ENCODE assay signal across 4 worm cellular contexts in genomic region chrX:9113829-9114228, ce11.
TF ChIP-seq lines count a peak whose summit lies in the region.

Gene C25A11.2, plus strand, starts transcription at chrX:9114066.

TF ChIP-seq in whole organism, L2 larva, 48 proteins besides CTCF, POLR2A, EP300 and RAD21:
- TF ChIP-seq sma-3 (GFP tag; optimal IDR thresholded peaks at IDR 0.05; lab: Kevin White, UChicago) (peak; percentile 16), gmeb-1 (tag; optimal IDR thresholded peaks at IDR 0.05; lab: Kevin White, UChicago) (peak; percentile 27), zag-1 (tag; optimal IDR thresholded peaks at IDR 0.05; lab: Kevin White, UChicago) (no peak), nhr-12 (tag; optimal IDR thresholded peaks at IDR 0.05; lab: Kevin White, UChicago) (no peak), sma-9 (GFP tag; optimal IDR thresholded peaks at IDR 0.05; lab: Kevin White, UChicago) (peak; percentile 18), sma-9 (tag; optimal IDR thresholded peaks at IDR 0.05; lab: Kevin White, UChicago) (no peak), F13H6.1 (tag; optimal IDR thresholded peaks at IDR 0.05; lab: Kevin White, UChicago) (peak; percentile 64), crh-2 (tag; optimal IDR thresholded peaks at IDR 0.05; lab: Kevin White, UChicago) (peak; percentile 33), mbf-1 (tag; optimal IDR thresholded peaks at IDR 0.05; lab: Kevin White, UChicago) (no peak), lin-13 (GFP tag; optimal IDR thresholded peaks at IDR 0.05; lab: Kevin White, UChicago) (peak; percentile 42), ama-1 (optimal IDR thresholded peaks at IDR 0.05; lab: Kevin White, UChicago) (no peak), lsy-2 (tag; optimal IDR thresholded peaks at IDR 0.05; lab: Kevin White, UChicago) (peak in 1 of 2 experiments; percentile 60), ztf-1 (GFP tag; conservative IDR thresholded peaks at IDR 0.05; lab: Robert Waterston, UW) (no peak), nhr-10 (tag; optimal IDR thresholded peaks at IDR 0.05; lab: Kevin White, UChicago) (no peak), C34F6.9 (tag; optimal IDR thresholded peaks at IDR 0.05; lab: Kevin White, UChicago) (peak; percentile 72), R02D3.7 (tag; optimal IDR thresholded peaks at IDR 0.05; lab: Kevin White, UChicago) (no peak), nhr-25 (tag; optimal IDR thresholded peaks at IDR 0.05; lab: Kevin White, UChicago) (no peak), lin-11 (tag; optimal IDR thresholded peaks at IDR 0.05; lab: Kevin White, UChicago) (no peak), nhr-129 (tag; optimal IDR thresholded peaks at IDR 0.05; lab: Kevin White, UChicago) (peak; percentile 57), unc-55 (GFP tag; optimal IDR thresholded peaks at IDR 0.05; lab: Kevin White, UChicago) (peak; percentile 55), Y55F3AM.14 (GFP tag; optimal IDR thresholded peaks at IDR 0.05; lab: Kevin White, UChicago) (no peak), unc-39 (tag; optimal IDR thresholded peaks at IDR 0.05; lab: Kevin White, UChicago) (no peak), nhr-77 (tag; optimal IDR thresholded peaks at IDR 0.05; lab: Kevin White, UChicago) (no peak)

TF ChIP-seq in whole organism, L4 larva, 104 proteins besides CTCF, POLR2A, EP300 and RAD21 (continues in another document):
- TF ChIP-seq lim-7 (GFP tag; IDR thresholded peaks at IDR 0.05; lab: Robert Waterston, UW) (no peak), hmg-1.1 (GFP tag; IDR thresholded peaks at IDR 0.05; lab: Robert Waterston, UW) (peak; percentile 72), nhr-28 (tag; optimal IDR thresholded peaks at IDR 0.05; lab: Kevin White, UChicago) (no peak), ceh-62 (tag; optimal IDR thresholded peaks at IDR 0.05; lab: Kevin White, UChicago) (no peak), ztf-11 (tag; optimal IDR thresholded peaks at IDR 0.05; lab: Kevin White, UChicago) (no peak), mep-1 (tag; optimal IDR thresholded peaks at IDR 0.05; lab: Kevin White, UChicago) (peak; percentile 45), nhr-111 (GFP tag; optimal IDR thresholded peaks at IDR 0.05; lab: Kevin White, UChicago) (no peak), mes-2 (tag; optimal IDR thresholded peaks at IDR 0.05; lab: Kevin White, UChicago; ENCODE audit: poor library complexity, severe bottlenecking) (peak; percentile 88), ces-1 (GFP tag; optimal IDR thresholded peaks at IDR 0.05; lab: Kevin White, UChicago) (no peak), aha-1 (tag; lab: Kevin White, UChicago) (peak; percentile 58), Y48G9A.11 (GFP tag; IDR thresholded peaks at IDR 0.05; lab: Robert Waterston, UW) (no peak), nhr-6 (tag; optimal IDR thresholded peaks at IDR 0.05; lab: Kevin White, UChicago) (peak; percentile 64), nhr-42 (GFP tag; IDR thresholded peaks at IDR 0.05; lab: Robert Waterston, UW) (no peak), F37D6.2 (tag; optimal IDR thresholded peaks at IDR 0.05; lab: Kevin White, UChicago) (no peak), F44E2.7 (GFP tag; IDR thresholded peaks at IDR 0.05; lab: Robert Waterston, UW) (no peak), dve-1 (tag; optimal IDR thresholded peaks at IDR 0.05; lab: Kevin White, UChicago; ENCODE audit: insufficient read depth) (peak; percentile 38), lin-13 (GFP tag; optimal IDR thresholded peaks at IDR 0.05; lab: Kevin White, UChicago) (no peak), mdt-29 (GFP tag; IDR thresholded peaks at IDR 0.05; lab: Robert Waterston, UW) (no peak), unc-39 (tag; optimal IDR thresholded peaks at IDR 0.05; lab: Kevin White, UChicago) (no peak), nhr-25 (tag; optimal IDR thresholded peaks at IDR 0.05; lab: Kevin White, UChicago; ENCODE audit: borderline replicate concordance, insufficient read depth) (no peak), vab-7 (GFP tag; IDR thresholded peaks at IDR 0.05; lab: Robert Waterston, UW) (no peak), dmd-6 (GFP tag; IDR thresholded peaks at IDR 0.05; lab: Robert Waterston, UW) (peak; percentile 14; the same call in 1 of the 2 replicates), mdl-1 (tag; optimal IDR thresholded peaks at IDR 0.05; lab: Kevin White, UChicago) (no peak), daf-12 (tag; optimal IDR thresholded peaks at IDR 0.05; lab: Kevin White, UChicago) (no peak), jun-1 (tag; optimal IDR thresholded peaks at IDR 0.05; lab: Kevin White, UChicago) (no peak)

TF ChIP-seq in whole organism, late embryonic, 69 proteins besides CTCF, POLR2A, EP300 and RAD21 (continues in another document):
- TF ChIP-seq tbx-2 (tag; optimal IDR thresholded peaks at IDR 0.05; lab: Kevin White, UChicago) (peak; percentile 69), ceh-34 (tag; optimal IDR thresholded peaks at IDR 0.05; lab: Kevin White, UChicago) (peak; percentile 37), ets-4 (tag; optimal IDR thresholded peaks at IDR 0.05; lab: Kevin White, UChicago) (peak; percentile 68), fkh-6 (tag; optimal IDR thresholded peaks at IDR 0.05; lab: Kevin White, UChicago) (peak; percentile 32), elt-2 (tag; optimal IDR thresholded peaks at IDR 0.05; lab: Kevin White, UChicago) (peak; percentile 42), unc-86 (tag; optimal IDR thresholded peaks at IDR 0.05; lab: Kevin White, UChicago) (no peak), ceh-2 (tag; optimal IDR thresholded peaks at IDR 0.05; lab: Kevin White, UChicago) (peak; percentile 68), hlh-6 (tag; optimal IDR thresholded peaks at IDR 0.05; lab: Kevin White, UChicago) (no peak), lim-6 (tag; optimal IDR thresholded peaks at IDR 0.05; lab: Kevin White, UChicago) (no peak), unc-55 (GFP tag; optimal IDR thresholded peaks at IDR 0.05; lab: Kevin White, UChicago) (no peak), hlh-30 (tag; optimal IDR thresholded peaks at IDR 0.05; lab: Kevin White, UChicago; ENCODE audit: insufficient read depth) (no peak), ceh-14 (tag; optimal IDR thresholded peaks at IDR 0.05; lab: Kevin White, UChicago) (no peak), elt-4 (tag; optimal IDR thresholded peaks at IDR 0.05; lab: Kevin White, UChicago) (no peak), nfya-1 (tag; optimal IDR thresholded peaks at IDR 0.05; lab: Kevin White, UChicago) (peak; percentile 59), pat-9 (tag; optimal IDR thresholded peaks at IDR 0.05; lab: Kevin White, UChicago) (no peak), tbx-7 (tag; optimal IDR thresholded peaks at IDR 0.05; lab: Kevin White, UChicago) (peak; percentile 20), hlh-15 (tag; optimal IDR thresholded peaks at IDR 0.05; lab: Kevin White, UChicago) (no peak), pax-1 (tag; optimal IDR thresholded peaks at IDR 0.05; lab: Kevin White, UChicago) (no peak), pha-4 (tag; optimal IDR thresholded peaks at IDR 0.05; lab: Kevin White, UChicago) (no peak), K02D7.2 (tag; optimal IDR thresholded peaks at IDR 0.05; lab: Kevin White, UChicago) (no peak), pqm-1 (tag; optimal IDR thresholded peaks at IDR 0.05; lab: Kevin White, UChicago) (no peak), hlh-8 (tag; optimal IDR thresholded peaks at IDR 0.05; lab: Kevin White, UChicago) (peak; percentile 17), dve-1 (tag; optimal IDR thresholded peaks at IDR 0.05; lab: Kevin White, UChicago) (no peak), fkh-10 (GFP tag; optimal IDR thresholded peaks at IDR 0.05; lab: Kevin White, UChicago) (no peak), ref-2 (tag; optimal IDR thresholded peaks at IDR 0.05; lab: Kevin White, UChicago) (peak; percentile 53), ceh-18 (tag; optimal IDR thresholded peaks at IDR 0.05; lab: Kevin White, UChicago) (peak; percentile 10), ama-1 (optimal IDR thresholded peaks at IDR 0.05; lab: Kevin White, UChicago) (no peak)

TF ChIP-seq in whole organism, mixed stage, embryonic, 35 proteins besides CTCF, POLR2A, EP300 and RAD21:
- TF ChIP-seq drap-1 (GFP tag; optimal IDR thresholded peaks at IDR 0.05; lab: Kevin White, UChicago) (no peak), pha-4 (tag; optimal IDR thresholded peaks at IDR 0.05; lab: Kevin White, UChicago) (peak; percentile 21), nhr-28 (tag; optimal IDR thresholded peaks at IDR 0.05; lab: Kevin White, UChicago) (no peak), ham-2 (GFP tag; optimal IDR thresholded peaks at IDR 0.05; lab: Kevin White, UChicago) (no peak), sptf-1 (tag; optimal IDR thresholded peaks at IDR 0.05; lab: Kevin White, UChicago) (peak; percentile 10), blmp-1 (tag; optimal IDR thresholded peaks at IDR 0.05; lab: Kevin White, UChicago) (no peak), tbx-8 (GFP tag; optimal IDR thresholded peaks at IDR 0.05; lab: Kevin White, UChicago) (no peak), unc-120 (tag; optimal IDR thresholded peaks at IDR 0.05; lab: Kevin White, UChicago; ENCODE audit: poor library complexity, severe bottlenecking) (no peak), ceh-39 (tag; optimal IDR thresholded peaks at IDR 0.05; lab: Kevin White, UChicago) (no peak), unc-39 (tag; optimal IDR thresholded peaks at IDR 0.05; lab: Kevin White, UChicago) (no peak), snpc-4 (tag; optimal IDR thresholded peaks at IDR 0.05; lab: Kevin White, UChicago) (no peak), bed-3 (GFP tag; optimal IDR thresholded peaks at IDR 0.05; lab: Kevin White, UChicago) (no peak), lin-32 (GFP tag; optimal IDR thresholded peaks at IDR 0.05; lab: Kevin White, UChicago) (no peak), unc-62 (GFP tag; optimal IDR thresholded peaks at IDR 0.05; lab: Kevin White, UChicago) (no peak), nhr-76 (tag; optimal IDR thresholded peaks at IDR 0.05; lab: Kevin White, UChicago) (no peak), mep-1 (tag; optimal IDR thresholded peaks at IDR 0.05; lab: Kevin White, UChicago) (peak; percentile 24), ceh-83 (GFP tag; optimal IDR thresholded peaks at IDR 0.05; lab: Kevin White, UChicago) (no peak), mls-2 (tag; optimal IDR thresholded peaks at IDR 0.05; lab: Kevin White, UChicago) (no peak), nhr-12 (tag; optimal IDR thresholded peaks at IDR 0.05; lab: Kevin White, UChicago) (no peak), M03D4.4 (tag; optimal IDR thresholded peaks at IDR 0.05; lab: Kevin White, UChicago) (no peak), nhr-237 (tag; optimal IDR thresholded peaks at IDR 0.05; lab: Kevin White, UChicago) (no peak), elt-3 (tag; optimal IDR thresholded peaks at IDR 0.05; lab: Kevin White, UChicago) (no peak), mab-5 (tag; optimal IDR thresholded peaks at IDR 0.05; lab: Kevin White, UChicago) (no peak), lsy-2 (tag; optimal IDR thresholded peaks at IDR 0.05; lab: Kevin White, UChicago) (peak; percentile 14), lin-13 (tag; optimal IDR thresholded peaks at IDR 0.05; lab: Kevin White, UChicago) (peak; percentile 11), nhr-2 (tag; optimal IDR thresholded peaks at IDR 0.05; lab: Kevin White, UChicago) (no peak), ces-1 (GFP tag; optimal IDR thresholded peaks at IDR 0.05; lab: Kevin White, UChicago) (peak; percentile 53), ztf-11 (tag; optimal IDR thresholded peaks at IDR 0.05; lab: Kevin White, UChicago) (no peak), zip-8 (tag; optimal IDR thresholded peaks at IDR 0.05; lab: Kevin White, UChicago) (no peak), cnd-1 (tag; optimal IDR thresholded peaks at IDR 0.05; lab: Kevin White, UChicago) (no peak), flh-1 (GFP tag; optimal IDR thresholded peaks at IDR 0.05; lab: Kevin White, UChicago) (no peak)
